Fruit fly (Drosophila melanogaster): Measurements from ENCODE around the gene CG9727.

CG9727 gene

DNA sequence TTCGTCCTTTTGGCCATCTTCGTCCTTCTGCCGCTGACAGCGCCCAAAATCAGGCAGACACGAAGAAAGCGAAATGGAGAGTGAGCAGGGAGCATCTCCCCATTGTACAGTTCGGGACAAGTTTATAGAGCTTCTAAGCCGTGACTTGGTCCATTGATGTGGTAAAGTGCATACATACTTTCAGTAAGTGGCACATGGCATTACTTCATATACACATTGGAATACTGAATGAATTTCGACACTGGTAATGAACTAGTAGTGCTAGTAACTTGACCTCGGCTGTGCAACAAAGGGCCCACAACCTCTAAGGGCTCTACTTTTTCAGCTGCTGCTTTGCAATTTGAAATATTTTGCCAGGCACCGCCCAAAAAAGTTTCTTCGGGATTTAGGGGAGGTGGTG lies 40.2 kb downstream of the CG9727 start (continued):
- TF ChIP-seq CG7556 (GFP tag; optimal IDR thresholded peaks at IDR 0.05) = peak; percentile 87
- TF ChIP-seq CG32532 (GFP tag; IDR thresholded peaks at IDR 0.05) = peak; percentile 88
- peak; percentile 81 for TF ChIP-seq zfh1 (GFP tag; IDR thresholded peaks at IDR 0.05)
- TF ChIP-seq croc (GFP tag; conservative IDR thresholded peaks at IDR 0.05) = peak; percentile 51; the same call in 2 of the 3 replicates
- TF ChIP-seq CG17328 (GFP tag; IDR thresholded peaks at IDR 0.05) = peak; percentile 81
- TF ChIP-seq CG34376 (GFP tag; optimal IDR thresholded peaks at IDR 0.05) = peak; percentile 72
- TF ChIP-seq CG2712 (tag; optimal IDR thresholded peaks at IDR 0.05) = peak; percentile 61
- TF ChIP-seq CG4404 (GFP tag; IDR thresholded peaks at IDR 0.05) = no peak
- TF ChIP-seq dan (GFP tag; IDR thresholded peaks at IDR 0.05) = no peak

DNA sequence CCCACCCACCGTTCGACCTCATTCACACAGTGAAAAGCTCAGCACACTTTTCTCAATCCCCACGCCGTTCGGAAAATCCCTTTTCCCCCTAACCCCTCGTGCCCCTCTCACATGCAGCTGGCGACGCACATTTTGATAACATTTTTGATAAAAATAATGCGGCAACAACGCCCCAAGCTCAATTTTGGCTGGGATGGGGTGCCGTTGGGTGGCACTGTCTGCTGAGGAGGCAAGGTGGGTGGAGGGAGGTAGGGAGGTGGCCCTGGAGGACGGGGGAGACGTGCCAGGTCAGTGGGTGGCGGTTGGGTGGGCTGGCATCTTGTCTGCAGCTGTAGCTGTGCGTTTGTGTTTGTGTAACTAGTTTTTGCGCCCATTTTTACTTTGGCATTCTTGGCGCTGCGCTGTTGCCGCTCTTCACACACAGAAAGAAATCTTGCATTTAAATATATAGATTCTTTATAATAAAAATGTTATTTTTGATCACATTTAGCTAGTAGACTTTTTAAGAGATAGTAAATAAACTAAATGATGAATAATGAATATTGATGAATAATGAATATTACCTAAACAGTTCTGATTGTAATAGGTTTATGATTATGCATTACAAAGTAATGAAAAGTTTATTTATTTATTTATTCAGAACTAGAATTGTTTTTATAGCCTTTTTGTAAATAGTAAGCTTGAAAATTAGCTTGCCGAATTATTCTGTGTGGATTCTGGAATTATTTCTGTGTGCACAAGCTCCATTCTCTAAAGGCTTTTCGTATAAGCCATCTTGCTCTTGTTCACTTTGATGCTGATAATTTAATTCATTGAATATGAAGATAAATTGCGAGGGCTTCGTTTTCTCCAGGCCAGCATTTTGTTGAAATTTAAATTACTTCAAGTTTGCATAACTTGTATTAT lies 41.8 kb downstream of the CG9727 start:
- TF ChIP-seq CG17361 (GFP tag; IDR thresholded peaks at IDR 0.05) (peak; percentile 74), MESR4 (GFP tag; optimal IDR thresholded peaks at IDR 0.05) (no peak), H2.0 (GFP tag; IDR thresholded peaks at IDR 0.05) (no peak), pb (GFP tag; optimal IDR thresholded peaks at IDR 0.05) (no peak), CG12219 (GFP tag; optimal IDR thresholded peaks at IDR 0.05) (no peak), Elba2 (GFP tag; optimal IDR thresholded peaks at IDR 0.05) (no peak), HLH4C (GFP tag; IDR thresholded peaks at IDR 0.05; ENCODE audit: partially characterized antibody) (no peak), Asciz (GFP tag; optimal IDR thresholded peaks at IDR 0.05) (peak; percentile 34), Abd-B (GFP tag; optimal IDR thresholded peaks at IDR 0.05) (no peak), vfl (GFP tag; optimal IDR thresholded peaks at IDR 0.05) (no peak), sisA (GFP tag; IDR thresholded peaks at IDR 0.05) (0 out of 2 replicates have a peak, but pooled peaks have one; percentile 19), CG6791 (GFP tag; IDR thresholded peaks at IDR 0.05; ENCODE audit: partially characterized antibody) (no peak), fd96Cb (tag; optimal IDR thresholded peaks at IDR 0.05) (peak; percentile 3), Fer3 (tag; optimal IDR thresholded peaks at IDR 0.05) (no peak), en (GFP tag; optimal IDR thresholded peaks at IDR 0.05) (no peak), fru (optimal IDR thresholded peaks at IDR 0.05) (no peak), kah (GFP tag; optimal IDR thresholded peaks at IDR 0.05) (no peak), CG14441 (GFP tag; IDR thresholded peaks at IDR 0.05) (no peak), MTF-1 (GFP tag; optimal IDR thresholded peaks at IDR 0.05; ENCODE audit: borderline replicate concordance) (no peak), jumu (GFP tag; optimal IDR thresholded peaks at IDR 0.05) (no peak), ash1 (GFP tag; optimal IDR thresholded peaks at IDR 0.05) (no peak), CG10147 (GFP tag; optimal IDR thresholded peaks at IDR 0.05) (peak; percentile 30), Dref (GFP tag; IDR thresholded peaks at IDR 0.05) (no peak), Sry-β (GFP tag; optimal IDR thresholded peaks at IDR 0.05) (no peak), CG17802 (tag; optimal IDR thresholded peaks at IDR 0.05) (no peak), her (GFP tag; optimal IDR thresholded peaks at IDR 0.05) (no peak), CG1024 (GFP tag; IDR thresholded peaks at IDR 0.05) (no peak), Neu2 (GFP tag; optimal IDR thresholded peaks at IDR 0.05; ENCODE audit: borderline replicate concordance) (no peak), Dip2 (GFP tag; IDR thresholded peaks at IDR 0.05) (no peak), Dp (GFP tag; optimal IDR thresholded peaks at IDR 0.05) (no peak), sob (GFP tag; IDR thresholded peaks at IDR 0.05) (no peak), row (GFP tag; IDR thresholded peaks at IDR 0.05) (peak; percentile 41; the same call in 1 of the 3 replicates), Bgb (GFP tag; IDR thresholded peaks at IDR 0.05; ENCODE audit: partially characterized antibody) (peak; percentile 34; the same call in 1 of the 2 replicates), Meics (GFP tag; optimal IDR thresholded peaks at IDR 0.05) (peak; percentile 53), Oli (tag; optimal IDR thresholded peaks at IDR 0.05) (peak; percentile 32), bcd (GFP tag; optimal IDR thresholded peaks at IDR 0.05) (peak; percentile 21), CG15601 (tag; optimal IDR thresholded peaks at IDR 0.05) (no peak), tap (tag; optimal IDR thresholded peaks at IDR 0.05) (peak; percentile 23), Nf-YB (GFP tag; optimal IDR thresholded peaks at IDR 0.05) (no peak)

All from whole organism, embryonic.